Worm (Caenorhabditis elegans): ENCODE data around the gene igeg-1.

igeg-1 gene

DNA sequence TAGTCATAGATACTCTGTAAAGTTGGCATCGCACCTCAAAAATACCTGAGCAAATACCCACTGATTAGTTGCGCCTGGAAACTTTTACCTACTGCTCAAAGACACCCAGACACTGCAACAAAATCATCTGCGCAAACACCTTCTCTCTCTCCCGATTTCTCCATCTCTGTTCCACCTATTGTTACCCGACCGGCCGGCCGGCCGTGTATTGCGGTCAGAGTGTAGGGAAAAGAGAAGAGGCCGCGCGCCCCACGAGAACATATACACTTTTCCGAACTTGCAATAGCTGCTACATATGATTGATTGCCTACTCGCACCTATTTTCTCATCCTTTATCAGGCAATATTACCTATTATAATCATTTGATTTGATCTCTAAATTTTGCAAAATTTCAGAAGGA, 26.0 kb downstream of the igeg-1 start:
- TF ChIP-seq hmg-4 (GFP tag; optimal IDR thresholded peaks at IDR 0.05) (peak; percentile 72), ceh-13 (GFP tag; optimal IDR thresholded peaks at IDR 0.05) (no peak)

DNA sequence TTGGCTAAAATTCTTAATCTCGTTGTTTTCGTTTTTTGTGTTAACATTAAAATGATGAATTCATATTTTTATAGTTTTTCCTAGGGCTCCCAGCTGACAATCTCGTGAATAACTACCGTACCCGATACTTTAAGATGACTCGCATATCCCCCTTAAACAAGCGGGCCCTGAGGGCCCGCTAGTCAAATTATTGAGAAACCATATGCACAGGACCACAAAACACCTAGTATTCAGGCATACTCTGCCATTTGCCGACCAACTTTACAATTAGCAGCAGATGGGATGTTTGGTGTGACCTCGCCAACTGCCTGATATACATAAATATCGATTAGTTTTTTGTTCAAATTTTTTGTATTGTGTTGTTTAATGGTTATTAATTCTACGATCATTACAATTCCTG, 34.4 kb downstream of the igeg-1 start, which contains the start of gene F19C7.3:
TSS of gene F19C7.3 (plus strand) at position 301 of the 400 bp plus-strand sequence.
- TF ChIP-seq tra-4 (tag; optimal IDR thresholded peaks at IDR 0.05) (no peak), pes-1 (GFP tag; IDR thresholded peaks at IDR 0.05) (no peak), sea-1 (GFP tag; conservative IDR thresholded peaks at IDR 0.05) (no peak), B0310.2 (tag; optimal IDR thresholded peaks at IDR 0.05) (no peak), hmg-4 (GFP tag; optimal IDR thresholded peaks at IDR 0.05) (no peak), scrt-1 (GFP tag; IDR thresholded peaks at IDR 0.05) (no peak), ama-1 (optimal IDR thresholded peaks at IDR 0.05) (no peak), hmbx-1 (tag; optimal IDR thresholded peaks at IDR 0.05) (no peak), ceh-36 (tag; optimal IDR thresholded peaks at IDR 0.05) (no peak), tbx-37 (GFP tag; conservative IDR thresholded peaks at IDR 0.05) (no peak), F13C5.2 (tag; optimal IDR thresholded peaks at IDR 0.05) (no peak), ceh-13 (GFP tag; optimal IDR thresholded peaks at IDR 0.05) (no peak), flt-1 (GFP tag; IDR thresholded peaks at IDR 0.05) (no peak), tbx-11 (GFP tag; IDR thresholded peaks at IDR 0.05) (no peak)

DNA sequence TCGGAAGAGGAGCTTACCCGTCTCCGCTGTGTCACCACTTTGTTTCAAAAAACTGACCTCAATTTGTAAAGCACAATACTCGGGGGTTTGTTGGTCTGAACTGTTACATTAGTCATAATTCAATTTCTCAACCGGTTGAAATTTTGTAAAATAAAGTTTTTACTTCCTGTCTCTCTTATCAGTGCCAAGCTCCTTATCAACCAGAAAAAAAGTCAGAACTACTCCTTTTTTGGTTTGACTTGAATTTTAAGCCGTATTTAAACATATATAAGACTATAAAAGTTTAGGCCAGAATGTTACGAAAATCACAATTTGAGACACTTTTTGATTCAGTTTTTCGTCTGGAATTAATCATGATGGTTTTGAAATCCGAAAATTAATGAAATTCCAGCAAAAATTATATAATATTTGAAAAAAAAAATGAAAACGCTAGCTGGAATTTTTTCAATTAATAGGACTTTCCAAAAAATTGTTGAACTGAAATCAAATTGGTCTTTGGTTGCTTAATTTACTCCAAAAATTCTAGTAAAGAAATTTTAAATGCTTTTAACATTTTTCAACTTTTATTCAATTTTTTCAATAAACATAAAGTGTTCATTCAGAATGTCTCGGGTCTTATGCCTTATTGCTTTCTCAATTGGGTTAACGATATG, 37.0 kb downstream of the igeg-1 start, which contains the start of gene F19C7.2:
TSS of gene F19C7.2 (plus strand) at position 603 of the 653 bp plus-strand sequence.
- TF ChIP-seq ama-1 (optimal IDR thresholded peaks at IDR 0.05), result no peak

DNA sequence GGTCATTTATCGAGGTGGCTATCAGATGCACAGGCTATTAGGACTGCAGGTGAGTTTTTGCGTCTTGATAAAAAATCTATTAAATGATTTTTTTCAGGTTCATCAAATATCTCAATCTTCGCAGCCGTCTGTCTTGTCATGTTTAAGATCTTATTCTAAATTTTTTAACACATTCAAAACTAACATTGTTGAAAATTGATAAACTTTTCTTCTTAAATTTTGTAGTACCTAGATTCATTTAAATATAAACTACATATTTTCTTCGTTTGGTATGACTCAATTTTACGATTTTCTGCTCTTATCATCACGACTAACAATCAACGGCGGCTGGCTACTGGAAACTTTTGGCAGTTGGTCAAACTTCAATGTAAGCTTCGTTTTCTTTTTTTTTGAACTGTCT, 40.1 kb downstream of the igeg-1 start, which contains the start of gene F19C7.4:
TSS of gene F19C7.4 (plus strand) at position 301 of the 400 bp plus-strand sequence.
- TF ChIP-seq flt-1 (GFP tag; IDR thresholded peaks at IDR 0.05), result no peak

DNA sequence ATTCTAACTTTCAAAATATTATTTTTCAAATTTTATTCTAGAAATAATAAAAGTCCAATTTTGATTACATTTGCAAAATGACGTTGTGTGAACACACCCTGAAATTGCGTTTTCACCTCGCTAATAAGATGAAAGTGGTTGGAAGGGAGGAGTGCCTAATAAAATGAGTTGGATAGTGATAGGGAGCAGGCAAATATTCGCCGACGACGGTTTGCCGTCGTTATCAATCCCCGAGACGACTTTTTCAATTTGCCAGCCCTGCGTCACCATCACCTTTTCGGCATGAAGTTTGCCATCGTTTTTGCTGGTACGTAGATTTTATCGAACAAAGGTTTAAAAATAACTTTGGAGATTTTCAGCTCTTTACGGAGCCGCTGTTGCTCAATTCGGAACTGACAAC, 43.2 kb downstream of the igeg-1 start, which contains the start of gene nspg-10:
TSS of gene nspg-10 (plus strand) at position 179 of the 400 bp plus-strand sequence.
- TF ChIP-seq hmg-4 (GFP tag; optimal IDR thresholded peaks at IDR 0.05) (no peak), hmbx-1 (tag; optimal IDR thresholded peaks at IDR 0.05) (no peak), ets-7 (tag; optimal IDR thresholded peaks at IDR 0.05) (no peak), flt-1 (GFP tag; IDR thresholded peaks at IDR 0.05) (no peak), pes-1 (GFP tag; IDR thresholded peaks at IDR 0.05) (no peak), B0310.2 (tag; optimal IDR thresholded peaks at IDR 0.05) (no peak), hnd-1 (tag; optimal IDR thresholded peaks at IDR 0.05) (no peak), tbx-37 (GFP tag; conservative IDR thresholded peaks at IDR 0.05) (no peak), ceh-13 (GFP tag; optimal IDR thresholded peaks at IDR 0.05) (no peak), ama-1 (optimal IDR thresholded peaks at IDR 0.05) (no peak)

DNA sequence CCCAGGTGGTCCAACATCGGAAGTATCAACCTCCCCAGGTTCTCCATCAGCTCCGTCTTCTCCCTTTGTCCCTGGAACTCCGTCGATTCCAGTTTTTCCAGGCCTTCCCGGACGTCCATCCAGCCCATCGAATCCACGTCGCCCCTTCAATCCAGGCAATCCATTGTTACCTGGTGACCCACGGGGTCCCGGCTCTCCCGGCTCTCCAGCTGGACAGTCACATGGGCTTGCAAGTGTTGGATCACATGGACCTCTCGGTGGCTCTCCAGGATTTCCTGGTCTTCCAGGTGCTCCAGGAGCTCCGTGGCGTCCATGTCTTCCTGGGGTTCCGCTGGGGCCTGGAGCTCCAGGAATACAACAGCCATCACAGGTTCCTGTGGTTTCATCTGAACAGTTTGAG, 46.2 kb downstream of the igeg-1 start:
- TF ChIP-seq pes-1 (GFP tag; IDR thresholded peaks at IDR 0.05) (no peak), tra-4 (tag; optimal IDR thresholded peaks at IDR 0.05) (no peak)

DNA sequence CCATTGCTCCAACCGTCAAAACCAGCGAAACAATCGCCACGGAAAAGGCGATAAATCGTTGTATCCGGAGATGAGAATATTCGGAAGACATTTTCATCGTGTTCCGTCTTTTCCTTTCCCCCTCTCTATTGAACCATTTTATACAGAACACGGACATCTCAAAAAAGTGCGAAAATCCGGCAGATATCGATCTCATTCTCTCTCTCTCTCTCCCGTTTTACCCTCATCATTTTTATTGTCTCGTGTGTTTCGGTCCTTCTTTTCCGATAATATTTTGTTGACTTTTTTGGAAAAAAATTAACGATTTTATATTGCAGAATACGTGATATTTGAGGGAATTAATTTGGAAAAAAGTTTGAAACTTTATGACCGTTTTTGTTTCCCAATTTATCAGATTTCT, 47.1 kb downstream of the igeg-1 start, which contains the start of gene col-110:
TSS of gene col-110 (minus strand) at position 101 of the 400 bp plus-strand sequence.
- TF ChIP-seq ets-7 (tag; optimal IDR thresholded peaks at IDR 0.05) (no peak), ceh-36 (tag; optimal IDR thresholded peaks at IDR 0.05) (no peak), tra-4 (tag; optimal IDR thresholded peaks at IDR 0.05) (no peak), hnd-1 (tag; optimal IDR thresholded peaks at IDR 0.05) (no peak), pes-1 (GFP tag; IDR thresholded peaks at IDR 0.05) (no peak), F13C5.2 (tag; optimal IDR thresholded peaks at IDR 0.05) (no peak), ama-1 (optimal IDR thresholded peaks at IDR 0.05) (no peak), tbx-37 (GFP tag; conservative IDR thresholded peaks at IDR 0.05) (no peak), B0310.2 (tag; optimal IDR thresholded peaks at IDR 0.05) (no peak), hmbx-1 (tag; optimal IDR thresholded peaks at IDR 0.05) (no peak), flt-1 (GFP tag; IDR thresholded peaks at IDR 0.05) (no peak), tbx-11 (GFP tag; IDR thresholded peaks at IDR 0.05) (no peak), aly-1 (tag; optimal IDR thresholded peaks at IDR 0.05) (no peak), scrt-1 (GFP tag; IDR thresholded peaks at IDR 0.05) (no peak), hmg-4 (GFP tag; optimal IDR thresholded peaks at IDR 0.05) (no peak)

DNA sequence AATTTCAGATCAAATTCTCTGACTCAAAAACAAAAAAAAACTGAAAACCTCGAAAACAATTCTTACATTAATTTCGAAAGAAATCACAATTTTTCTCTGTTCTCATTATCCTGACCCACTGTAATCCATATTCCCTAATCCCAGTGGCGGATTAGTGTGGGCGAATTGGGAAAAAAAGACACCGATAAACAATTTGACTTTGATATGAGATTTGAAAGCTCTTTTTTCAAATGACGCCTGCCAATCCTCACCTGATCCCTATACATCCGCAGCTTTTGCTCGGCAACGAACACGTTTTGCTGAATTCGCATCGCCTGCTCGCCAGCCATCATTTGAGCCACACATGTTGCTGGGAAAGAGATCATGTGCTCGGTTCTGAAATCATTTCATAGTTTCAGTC, 49.3 kb downstream of the igeg-1 start:
- no peak for TF ChIP-seq ets-7 (tag; optimal IDR thresholded peaks at IDR 0.05)
- no peak for TF ChIP-seq aly-1 (tag; optimal IDR thresholded peaks at IDR 0.05)
- no peak for TF ChIP-seq tra-4 (tag; optimal IDR thresholded peaks at IDR 0.05)
- peak; percentile 46 for TF ChIP-seq ceh-36 (tag; optimal IDR thresholded peaks at IDR 0.05)
- no peak for TF ChIP-seq hnd-1 (tag; optimal IDR thresholded peaks at IDR 0.05)
- TF ChIP-seq ceh-13 (GFP tag; optimal IDR thresholded peaks at IDR 0.05), result no peak

DNA sequence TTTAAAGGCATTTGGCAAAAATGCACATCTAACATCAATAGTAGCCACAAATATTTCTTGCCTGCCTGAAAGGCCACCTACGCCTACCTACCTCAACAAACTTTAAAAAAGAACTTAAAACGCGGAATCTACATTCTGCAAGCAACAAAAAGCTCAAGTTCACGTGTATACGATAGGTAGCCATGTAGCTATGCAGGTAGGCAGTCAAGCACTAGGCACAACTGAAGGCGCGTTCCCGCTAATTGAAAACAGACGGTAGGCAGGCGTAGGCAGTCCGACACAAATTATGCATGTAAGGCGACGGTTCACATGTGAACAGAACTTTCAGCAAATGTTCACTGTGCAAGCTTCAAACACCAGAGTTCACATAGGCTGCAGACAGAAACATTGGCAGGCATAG, 50.1 kb downstream of the igeg-1 start:
- no peak for TF ChIP-seq ceh-13 (GFP tag; optimal IDR thresholded peaks at IDR 0.05)
- TF ChIP-seq sea-1 (GFP tag; conservative IDR thresholded peaks at IDR 0.05), result no peak
- TF ChIP-seq hmg-4 (GFP tag; optimal IDR thresholded peaks at IDR 0.05), result no peak
